Worm (Caenorhabditis elegans) whole organism, L2 larva: ENCODE measurements around the gene Y41D4B.24.

ENCODE experiments used
- ama-1 ChIP-seq: fragments of 150-350 bp; optimal IDR thresholded peaks from 2 replicates; lab custom pipeline; 2018; ENCODE audit warnings: inconsistent platforms
- ceh-82 ChIP-seq: fragments of 150-350 bp; optimal IDR thresholded peaks from 2 replicates; lab custom pipeline; 2014; ENCODE audit warnings: missing biosample characterization, missing genetic modification characterization
- egl-27 ChIP-seq: sonication (generic microtip); optimal IDR thresholded peaks from 3 replicates; lab custom pipeline; 2017; ENCODE audit warnings: missing biosample characterization, missing genetic modification reagents, missing genetic modification characterization
- elt-3 ChIP-seq: sonication (generic microtip); optimal IDR thresholded peaks from 2 replicates; lab custom pipeline; 2017; ENCODE audit warnings: missing biosample characterization, missing genetic modification characterization
- lin-39 ChIP-seq: fragments of 150-350 bp; optimal IDR thresholded peaks from 2 replicates; lab custom pipeline; 2014; ENCODE audit warnings: missing biosample characterization, missing genetic modification reagents, missing genetic modification characterization
- mdl-1 ChIP-seq, 2 experiments: fragments of 150-350 bp in 1 of 2; sonication (generic microtip) in 1 of 2; optimal IDR thresholded peaks; 2 replicates each; lab custom pipeline; 2017; ENCODE audit warnings: missing biosample characterization in 2 of 2, missing genetic modification characterization in 2 of 2
- nhr-10 ChIP-seq: sonication (generic microtip); optimal IDR thresholded peaks from 2 replicates; lab custom pipeline; 2017; ENCODE audit warnings: missing biosample characterization, missing genetic modification characterization
- nhr-11 ChIP-seq: fragments of 150-350 bp; optimal IDR thresholded peaks from 2 replicates; lab custom pipeline; 2014; ENCODE audit warnings: missing biosample characterization, missing genetic modification characterization
- nhr-25 ChIP-seq: fragments of 150-350 bp; sonication (generic microtip); optimal IDR thresholded peaks from 3 replicates; lab custom pipeline; 2014; ENCODE audit warnings: missing biosample characterization, missing genetic modification characterization
- unc-62 ChIP-seq: fragments of 150-350 bp; optimal IDR thresholded peaks from 2 replicates; lab custom pipeline; 2014; ENCODE audit warnings: missing biosample characterization, missing genetic modification reagents, missing genetic modification characterization
- zag-1 ChIP-seq: fragments of 150-350 bp; optimal IDR thresholded peaks from 2 replicates; lab custom pipeline; 2014; ENCODE audit warnings: missing biosample characterization, missing genetic modification characterization

DNA sequence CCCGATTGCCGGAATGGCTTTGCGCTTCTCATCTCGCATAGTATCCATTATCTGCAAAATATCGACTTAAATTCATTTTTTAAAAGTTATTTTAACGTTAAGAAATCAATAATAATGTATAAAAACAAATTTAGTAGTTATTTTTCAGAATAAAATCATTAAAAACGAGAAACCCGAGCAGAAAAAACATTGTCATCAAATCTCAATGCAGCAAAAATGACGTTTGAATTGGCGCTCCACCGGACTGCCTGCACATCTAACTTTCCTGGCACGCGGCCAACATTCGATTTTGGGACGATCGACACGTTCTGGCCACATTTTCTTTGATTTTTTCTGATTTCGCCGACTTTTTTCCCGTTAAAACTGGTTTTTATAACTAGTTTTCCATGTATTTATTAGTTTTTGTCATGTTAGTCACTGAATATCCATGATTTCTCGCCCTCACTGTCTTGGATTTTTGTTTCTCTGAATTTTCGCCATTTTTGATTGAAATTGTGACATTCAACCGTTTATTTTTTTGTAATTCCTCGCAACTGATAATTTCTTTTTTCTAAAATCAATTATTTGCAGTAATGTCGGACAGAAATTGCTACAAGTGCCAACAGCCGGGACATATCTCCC is 27.8 kb upstream of the Y41D4B.24 start, which contains the start of the genes pbs-1 and K08D12.3:
- peak; percentile 40 for TF ChIP-seq ceh-82 (tag; lab: Kevin White, UChicago)
- no peak for TF ChIP-seq egl-27 (tag; lab: Kevin White, UChicago)
- TF ChIP-seq lin-39 (tag; lab: Kevin White, UChicago): no peak
- peak; percentile 72 for TF ChIP-seq ama-1 (lab: Kevin White, UChicago)
- TF ChIP-seq zag-1 (tag; lab: Kevin White, UChicago): no peak
- TF ChIP-seq elt-3 (tag; lab: Kevin White, UChicago): no peak
- no peak for TF ChIP-seq nhr-10 (tag; lab: Kevin White, UChicago)
- TF ChIP-seq nhr-11: no peak
- no peak for TF ChIP-seq unc-62 (GFP tag; lab: Kevin White, UChicago)
- TF ChIP-seq mdl-1 (tag; optimal IDR thresholded peaks at IDR 0.05; lab: Kevin White, UChicago): peak in 1 of 2 experiments; percentile 9
- peak; percentile 84 for TF ChIP-seq nhr-25
